Fruit fly (Drosophila melanogaster) whole organism, embryonic: Measurements from ENCODE around the gene M6.

Experiments
- ATbp ChIP-seq: fragments of 200-800 bp; sonication (Bioruptor generic); optimal IDR thresholded peaks from 2 replicates; lab custom pipeline; 2017; ENCODE audit warnings: missing biosample characterization, mild to moderate bottlenecking, missing genetic modification characterization, missing genetic modification reagents
- Antp ChIP-seq: fragments of 200-800 bp; sonication (Bioruptor generic); optimal IDR thresholded peaks from 3 replicates; lab custom pipeline; 2016; ENCODE audit warnings: missing biosample characterization, missing genetic modification characterization
- Atf-2 ChIP-seq: fragments of 200-800 bp; sonication (Bioruptor generic); optimal IDR thresholded peaks from 2 replicates; lab custom pipeline; 2016; ENCODE audit warnings: missing biosample characterization, missing genetic modification characterization
- CG10366 ChIP-seq: fragments of 200-800 bp; sonication (Bioruptor generic); IDR thresholded peaks from 2 replicates; pipeline ENCODE4 v1.3.6; 2022; ENCODE audit warnings: missing biosample characterization, missing genetic modification characterization
- CG10543 ChIP-seq: fragments of 200-800 bp; sonication (Bioruptor generic); optimal IDR thresholded peaks from 3 replicates; lab custom pipeline; 2017; ENCODE audit warnings: missing biosample characterization, mild to moderate bottlenecking, missing genetic modification characterization, moderate library complexity
- CG13624 ChIP-seq: fragments of 200-800 bp; sonication (Bioruptor generic); optimal IDR thresholded peaks from 2 replicates; lab custom pipeline; 2016; ENCODE audit warnings: missing biosample characterization, missing genetic modification characterization
- CG14860 ChIP-seq: fragments of 200-800 bp; sonication (Bioruptor generic); IDR thresholded peaks from 3 replicates; pipeline ENCODE4 v1.3.6; 2022; ENCODE audit warnings: missing biosample characterization, missing genetic modification characterization; ENCODE audit not compliant: partially characterized antibody
- CG16815 ChIP-seq: fragments of 200-800 bp; sonication (Bioruptor generic); optimal IDR thresholded peaks from 3 replicates; lab custom pipeline; 2017; ENCODE audit warnings: missing biosample characterization, mild to moderate bottlenecking, missing genetic modification characterization
- CG17568 ChIP-seq: fragments of 200-800 bp; sonication (Bioruptor generic); optimal IDR thresholded peaks from 2 replicates; lab custom pipeline; 2018; ENCODE audit warnings: missing biosample characterization, mild to moderate bottlenecking, missing genetic modification characterization, moderate library complexity
- CG1832 ChIP-seq: fragments of 200-800 bp; sonication (Bioruptor generic); optimal IDR thresholded peaks from 2 replicates; lab custom pipeline; 2017; ENCODE audit warnings: missing biosample characterization, mild to moderate bottlenecking, missing genetic modification characterization, inconsistent platforms
- CG2120 ChIP-seq: fragments of 200-800 bp; sonication (Bioruptor generic); optimal IDR thresholded peaks from 3 replicates; lab custom pipeline; 2016; ENCODE audit warnings: missing biosample characterization, missing genetic modification characterization
- CG31388 ChIP-seq: fragments of 200-800 bp; sonication (Bioruptor generic); optimal IDR thresholded peaks from 2 replicates; lab custom pipeline; 2016; ENCODE audit warnings: missing biosample characterization, missing genetic modification characterization
- CG34422 ChIP-seq: fragments of 200-800 bp; sonication (Bioruptor generic); IDR thresholded peaks from 3 replicates; pipeline ENCODE4 v1.3.6; 2022; ENCODE audit warnings: missing biosample characterization, missing genetic modification characterization
- CG3838 ChIP-seq: fragments of 200-800 bp; sonication (Bioruptor generic); optimal IDR thresholded peaks from 3 replicates; lab custom pipeline; 2016; ENCODE audit warnings: missing biosample characterization, missing genetic modification characterization
- CG4404 ChIP-seq: fragments of 200-800 bp; sonication (Bioruptor generic); IDR thresholded peaks from 2 replicates; pipeline ENCODE4 v1.3.6; 2022; ENCODE audit warnings: missing biosample characterization, missing genetic modification characterization
- CG4707 ChIP-seq: fragments of 200-800 bp; sonication (Bioruptor generic); optimal IDR thresholded peaks from 2 replicates; lab custom pipeline; 2018; ENCODE audit warnings: missing biosample characterization, mild to moderate bottlenecking, missing genetic modification characterization, moderate library complexity
- CG4730 ChIP-seq: fragments of 200-800 bp; sonication (Bioruptor generic); IDR thresholded peaks from 2 replicates; pipeline ENCODE4 v1.3.6; 2022; ENCODE audit warnings: missing biosample characterization, missing genetic modification characterization
- CG7839 ChIP-seq: fragments of 200-800 bp; sonication (Bioruptor generic); optimal IDR thresholded peaks from 3 replicates; lab custom pipeline; 2018; ENCODE audit warnings: missing biosample characterization, mild to moderate bottlenecking, missing genetic modification characterization, moderate library complexity
- CG8924 ChIP-seq: fragments of 200-800 bp; optimal IDR thresholded peaks from 3 replicates; lab custom pipeline; 2019; ENCODE audit warnings: missing biosample characterization, mild to moderate bottlenecking, missing genetic modification characterization, moderate library complexity
- CG9215 ChIP-seq: fragments of 200-800 bp; sonication (Bioruptor generic); IDR thresholded peaks from 2 replicates; pipeline ENCODE4 v1.3.6; 2022; ENCODE audit warnings: missing biosample characterization, missing genetic modification characterization
- CG9727 ChIP-seq: fragments of 200-800 bp; sonication (Bioruptor generic); optimal IDR thresholded peaks from 3 replicates; lab custom pipeline; 2017; ENCODE audit warnings: missing biosample characterization, mild to moderate bottlenecking, missing genetic modification characterization
- D19A ChIP-seq: fragments of 200-800 bp; optimal IDR thresholded peaks from 3 replicates; lab custom pipeline; 2019; ENCODE audit warnings: missing biosample characterization, mild to moderate bottlenecking, missing genetic modification characterization, moderate library complexity
- Dip2 ChIP-seq: fragments of 200-800 bp; sonication (Bioruptor generic); IDR thresholded peaks from 2 replicates; pipeline ENCODE4 v1.3.6; 2022; ENCODE audit warnings: missing biosample characterization, missing genetic modification characterization
- Doc2 ChIP-seq: fragments of 200-800 bp; sonication (Bioruptor generic); IDR thresholded peaks from 2 replicates; pipeline ENCODE4 v1.3.6; 2022; ENCODE audit warnings: missing biosample characterization, missing genetic modification characterization
- Doc3 ChIP-seq: fragments of 200-800 bp; sonication (Bioruptor generic); IDR thresholded peaks from 3 replicates; pipeline ENCODE4 v1.3.6; 2022; ENCODE audit warnings: missing biosample characterization, missing genetic modification characterization; ENCODE audit not compliant: partially characterized antibody
- HHEX ChIP-seq: fragments of 200-800 bp; sonication (Bioruptor generic); optimal IDR thresholded peaks from 3 replicates; lab custom pipeline; 2017; ENCODE audit warnings: missing biosample characterization, mild to moderate bottlenecking, missing genetic modification characterization, missing genetic modification reagents
- Hmr ChIP-seq: fragments of 200-800 bp; sonication (Bioruptor generic); optimal IDR thresholded peaks from 3 replicates; lab custom pipeline; 2017; ENCODE audit warnings: mild to moderate bottlenecking, missing biosample characterization, missing genetic modification reagents, missing genetic modification characterization
- Hr78 ChIP-seq, 2 experiments: fragments of 200-800 bp in 1 of 2; fragments of >200 bp in 1 of 2; sonication (Bioruptor generic) in 1 of 2; optimal IDR thresholded peaks; 2 replicates each; lab custom pipeline; 2017 to 2019; ENCODE audit warnings: missing biosample characterization in 2 of 2, missing genetic modification characterization in 2 of 2, mild to moderate bottlenecking in 1 of 2, moderate library complexity in 1 of 2
- Lhr ChIP-seq: fragments of 200-800 bp; sonication (Bioruptor generic); optimal IDR thresholded peaks from 3 replicates; lab custom pipeline; 2017; ENCODE audit warnings: mild to moderate bottlenecking, missing biosample characterization, missing genetic modification reagents, missing genetic modification characterization
- Max ChIP-seq: fragments of 200-800 bp; sonication (Bioruptor generic); optimal IDR thresholded peaks from 2 replicates; lab custom pipeline; 2016; ENCODE audit warnings: missing biosample characterization, mild to moderate bottlenecking, missing genetic modification characterization
- Med ChIP-seq: fragments of 200-800 bp; sonication (Bioruptor generic); peaks from one replicate; lab custom pipeline; 2016; ENCODE audit warnings: missing biosample characterization, missing genetic modification characterization, mild to moderate bottlenecking, inconsistent platforms, moderate library complexity
- Nf-YA ChIP-seq: fragments of 200-800 bp; sonication (Bioruptor generic); IDR thresholded peaks from 2 replicates; pipeline ENCODE4 v1.3.6; 2022; ENCODE audit warnings: missing biosample characterization, missing genetic modification characterization
- Ptx1 ChIP-seq: fragments of 200-800 bp; sonication (Bioruptor generic); IDR thresholded peaks from 2 replicates; pipeline ENCODE4 v1.3.6; 2022; ENCODE audit warnings: missing biosample characterization, missing genetic modification characterization
- Rfx ChIP-seq: fragments of 200-800 bp; sonication (Bioruptor generic); IDR thresholded peaks from 2 replicates; pipeline ENCODE4 v1.3.6; 2022; ENCODE audit warnings: missing biosample characterization, missing genetic modification characterization
- Six4 ChIP-seq: fragments of 200-800 bp; sonication (Bioruptor generic); optimal IDR thresholded peaks from 2 replicates; lab custom pipeline; 2016; ENCODE audit warnings: missing biosample characterization, missing genetic modification characterization
- ara ChIP-seq: fragments of 200-800 bp; sonication (Bioruptor generic); IDR thresholded peaks from 2 replicates; pipeline ENCODE4 v1.3.6; 2022; ENCODE audit warnings: missing biosample characterization, missing genetic modification characterization
- crol ChIP-seq: fragments of 200-800 bp; sonication (Bioruptor generic); IDR thresholded peaks from 2 replicates; pipeline ENCODE4 v1.3.6; 2022; ENCODE audit warnings: missing biosample characterization, missing genetic modification characterization
- crp ChIP-seq, 2 experiments: fragments of 200-800 bp; sonication (Bioruptor generic); optimal IDR thresholded peaks; 2 replicates in 1 of 2; 3 replicates in 1 of 2; lab custom pipeline; 2017; ENCODE audit warnings: missing biosample characterization in 2 of 2, missing genetic modification characterization in 2 of 2, mild to moderate bottlenecking in 1 of 2, moderate library complexity in 1 of 2
- gcm ChIP-seq: fragments of 200-800 bp; sonication (Bioruptor generic); optimal IDR thresholded peaks from 2 replicates; lab custom pipeline; 2019; ENCODE audit warnings: missing biosample characterization, mild to moderate bottlenecking, missing genetic modification characterization, moderate library complexity
- gro ChIP-seq: fragments of 200-800 bp; sonication (Bioruptor generic); optimal IDR thresholded peaks from 2 replicates; lab custom pipeline; 2016; ENCODE audit warnings: missing biosample characterization, missing genetic modification characterization
- ken ChIP-seq: fragments of 200-800 bp; sonication (Bioruptor generic); IDR thresholded peaks from 3 replicates; pipeline ENCODE4 v1.3.6; 2022; ENCODE audit warnings: missing biosample characterization, missing genetic modification characterization
- kni ChIP-seq: fragments of 200-800 bp; sonication (Bioruptor generic); optimal IDR thresholded peaks from 3 replicates; lab custom pipeline; 2017; ENCODE audit warnings: mild to moderate bottlenecking, missing biosample characterization, missing genetic modification reagents, missing genetic modification characterization
- nerfin-1 ChIP-seq: fragments of 200-800 bp; sonication (Bioruptor generic); optimal IDR thresholded peaks from 3 replicates; lab custom pipeline; 2019; ENCODE audit warnings: missing biosample characterization, mild to moderate bottlenecking, missing genetic modification characterization, moderate library complexity
- oc ChIP-seq: fragments of 200-800 bp; sonication (Bioruptor generic); optimal IDR thresholded peaks from 2 replicates; lab custom pipeline; 2018; ENCODE audit warnings: missing biosample characterization, mild to moderate bottlenecking, missing genetic modification characterization, moderate library complexity
- pb ChIP-seq: fragments of 200-800 bp; sonication (Bioruptor generic); optimal IDR thresholded peaks from 3 replicates; lab custom pipeline; 2016; ENCODE audit warnings: missing biosample characterization, missing genetic modification characterization
- pzg ChIP-seq: fragments of 200-800 bp; sonication (Bioruptor generic); optimal IDR thresholded peaks from 3 replicates; lab custom pipeline; 2018; ENCODE audit warnings: missing biosample characterization, mild to moderate bottlenecking, missing genetic modification characterization, moderate library complexity
- ro ChIP-seq: fragments of 200-800 bp; sonication (Bioruptor generic); IDR thresholded peaks from 2 replicates; pipeline ENCODE4 v1.3.6; 2022; ENCODE audit warnings: missing biosample characterization, missing genetic modification characterization
- sr ChIP-seq: fragments of 200-800 bp; sonication (Bioruptor generic); IDR thresholded peaks from 3 replicates; pipeline ENCODE4 v1.3.6; 2022; ENCODE audit warnings: missing biosample characterization, missing genetic modification characterization
- tap ChIP-seq: fragments of 200-800 bp; optimal IDR thresholded peaks from 3 replicates; lab custom pipeline; 2019; ENCODE audit warnings: missing biosample characterization, mild to moderate bottlenecking, missing genetic modification characterization, moderate library complexity

M6 gene

DNA sequence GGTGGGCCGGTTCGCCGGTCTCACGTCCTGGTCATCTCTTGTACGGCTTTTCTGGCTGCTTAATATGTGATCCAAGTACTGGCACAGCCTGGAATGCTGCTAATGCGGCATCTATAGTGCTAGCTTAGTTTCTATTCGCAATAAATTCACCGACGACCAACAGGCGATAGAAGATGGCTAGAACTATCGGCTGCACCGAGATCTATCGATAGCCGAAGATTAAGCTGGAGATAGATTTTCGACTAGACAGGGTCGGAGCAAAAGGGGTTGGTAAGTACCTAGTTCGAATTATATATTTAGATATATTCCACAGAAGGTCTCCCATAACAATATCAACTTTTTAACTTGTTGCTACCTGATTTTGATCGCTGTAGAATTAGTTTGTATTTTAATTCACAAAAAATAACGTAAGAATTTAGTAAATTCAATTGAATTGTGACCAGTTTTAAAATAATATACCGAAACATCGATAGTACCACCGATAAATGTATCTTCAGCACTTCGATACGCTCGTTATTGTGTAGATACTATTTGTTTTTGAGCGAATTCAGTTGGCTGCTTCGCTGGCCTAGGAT lies at the start of gene M6, which contains the start of gene Glg1 (continued):
- peak; percentile 60 for TF ChIP-seq Hmr (GFP tag; lab: Kevin White, UChicago)
- TF ChIP-seq CG14860 (GFP tag; lab: Robert Waterston, UW), result peak; percentile 94
- peak; percentile 66 for TF ChIP-seq CG9215 (GFP tag; lab: Robert Waterston, UW)
- TF ChIP-seq Med, result peak; percentile 90
- peak; percentile 54; the same call in 1 of the 2 replicates for TF ChIP-seq CG10366 (GFP tag; lab: Robert Waterston, UW)
- peak; percentile 69 for TF ChIP-seq CG10543 (GFP tag; lab: Kevin White, UChicago)
- TF ChIP-seq CG8924 (tag; lab: Kevin White, UChicago), result peak; percentile 73
- no peak for TF ChIP-seq CG4707 (GFP tag; lab: Kevin White, UChicago)
- no peak for TF ChIP-seq CG4730 (GFP tag; lab: Robert Waterston, UW)
- 0 out of 2 replicates have a peak, but pooled peaks have one; percentile 32 for TF ChIP-seq CG4404 (GFP tag; lab: Robert Waterston, UW)
- no peak for TF ChIP-seq Doc2 (GFP tag; lab: Robert Waterston, UW)
- TF ChIP-seq CG13624 (GFP tag; lab: Kevin White, UChicago), result peak; percentile 44
- TF ChIP-seq ro (GFP tag; lab: Robert Waterston, UW), result no peak
- peak; percentile 37 for TF ChIP-seq gro
- peak; percentile 65 for TF ChIP-seq Max
- TF ChIP-seq Lhr, result peak; percentile 49
- peak; percentile 61 for TF ChIP-seq Ptx1
- no peak for TF ChIP-seq sr (GFP tag; lab: Robert Waterston, UW)
- peak; percentile 82 for TF ChIP-seq oc (tag; lab: Kevin White, UChicago)
- TF ChIP-seq ken (GFP tag; lab: Robert Waterston, UW), result no peak
- no peak for TF ChIP-seq Nf-YA (GFP tag; lab: Robert Waterston, UW)
- TF ChIP-seq pzg (GFP tag; lab: Kevin White, UChicago), result peak; percentile 77
- no peak; the same call in 2 of the 3 replicates for TF ChIP-seq CG34422
- peak; percentile 51 for TF ChIP-seq D19A (tag; lab: Kevin White, UChicago)
- peak; percentile 43 for TF ChIP-seq CG3838
- TF ChIP-seq CG17568, result no peak
- TF ChIP-seq pb (GFP tag; lab: Kevin White, UChicago), result peak; percentile 56
- peak; percentile 94 for TF ChIP-seq Doc3 (GFP tag; lab: Robert Waterston, UW)
- TF ChIP-seq CG7839 (tag; lab: Kevin White, UChicago), result peak; percentile 70
- peak; percentile 35 for TF ChIP-seq Six4 (GFP tag; lab: Kevin White, UChicago)
- no peak for TF ChIP-seq CG31388
- TF ChIP-seq CG2120 (GFP tag; lab: Kevin White, UChicago), result peak; percentile 89
- TF ChIP-seq ara (GFP tag; lab: Robert Waterston, UW), result 0 out of 2 replicates have a peak, but pooled peaks have one; percentile 32
- TF ChIP-seq HHEX (GFP tag; lab: Kevin White, UChicago), result peak; percentile 47
- no peak for TF ChIP-seq Atf-2 (GFP tag; lab: Kevin White, UChicago)
- TF ChIP-seq kni, result peak; percentile 40
- TF ChIP-seq CG1832 (GFP tag; lab: Kevin White, UChicago), result no peak
- TF ChIP-seq Dip2 (GFP tag; lab: Robert Waterston, UW), result no peak
- peak; percentile 2 for TF ChIP-seq ATbp (GFP tag; lab: Kevin White, UChicago)
- TF ChIP-seq CG16815, result peak; percentile 43
- TF ChIP-seq Rfx, result peak; percentile 85
- TF ChIP-seq tap (tag; lab: Kevin White, UChicago), result peak; percentile 18
- peak; percentile 51 for TF ChIP-seq gcm (GFP tag; lab: Kevin White, UChicago)
- TF ChIP-seq crol (GFP tag; lab: Robert Waterston, UW), result 0 out of 2 replicates have a peak, but pooled peaks have one; percentile 25
- peak in 1 of 2 experiments; percentile 29 for TF ChIP-seq crp (GFP tag; optimal IDR thresholded peaks at IDR 0.05; lab: Kevin White, UChicago)
- peak; percentile 67 for TF ChIP-seq CG9727
- no peak for TF ChIP-seq nerfin-1 (tag; lab: Kevin White, UChicago)
- TF ChIP-seq Hr78 (GFP tag; optimal IDR thresholded peaks at IDR 0.05; lab: Kevin White, UChicago), result peak in 1 of 2 experiments; percentile 40
- TF ChIP-seq Antp, result peak; percentile 64
